Fruit fly (Drosophila melanogaster): ENCODE data around the gene CG9701.

CG9701 gene

dm6 chr3L:16743906-16744704, 10.8 kb downstream of the CG9701 start:
- no peak for TF ChIP-seq CG5204 (GFP tag; optimal IDR thresholded peaks at IDR 0.05)
- TF ChIP-seq CG33017 (tag; optimal IDR thresholded peaks at IDR 0.05) = no peak
- TF ChIP-seq Clk (GFP tag; optimal IDR thresholded peaks at IDR 0.05) = no peak
- no peak for TF ChIP-seq Crg-1 (GFP tag; optimal IDR thresholded peaks at IDR 0.05)
- no peak for TF ChIP-seq Hr96 (GFP tag; optimal IDR thresholded peaks at IDR 0.05)
- TF ChIP-seq kay (GFP tag; ENCODE audit: borderline replicate concordance) = no peak
- TF ChIP-seq CG14711 (tag; optimal IDR thresholded peaks at IDR 0.05) = no peak
- no peak for TF ChIP-seq tj (GFP tag; optimal IDR thresholded peaks at IDR 0.05)
- no peak for TF ChIP-seq Mnt (GFP tag; optimal IDR thresholded peaks at IDR 0.05)
- TF ChIP-seq CG12768 (GFP tag; optimal IDR thresholded peaks at IDR 0.05) = no peak
- no peak for TF ChIP-seq toe (GFP tag; optimal IDR thresholded peaks at IDR 0.05)
- no peak for TF ChIP-seq CG1620 (GFP tag; optimal IDR thresholded peaks at IDR 0.05)
- TF ChIP-seq pad (GFP tag; optimal IDR thresholded peaks at IDR 0.05) = no peak
- no peak for TF ChIP-seq CG11617 (GFP tag; optimal IDR thresholded peaks at IDR 0.05)
- TF ChIP-seq CG7045 (GFP tag; optimal IDR thresholded peaks at IDR 0.05) = no peak
- TF ChIP-seq cnc (optimal IDR thresholded peaks at IDR 0.05) = no peak
- no peak for TF ChIP-seq cic (GFP tag; optimal IDR thresholded peaks at IDR 0.05)
- TF ChIP-seq bab1 (GFP tag; optimal IDR thresholded peaks at IDR 0.05) = no peak
- no peak for TF ChIP-seq ovo (GFP tag; optimal IDR thresholded peaks at IDR 0.05)
- no peak for TF ChIP-seq CG7101 (tag; optimal IDR thresholded peaks at IDR 0.05)

- TF ChIP-seq Hr96 (GFP tag; optimal IDR thresholded peaks at IDR 0.05) (no peak), CG5204 (GFP tag; optimal IDR thresholded peaks at IDR 0.05) (no peak), CG12768 (GFP tag; optimal IDR thresholded peaks at IDR 0.05) (no peak), kay (GFP tag; ENCODE audit: borderline replicate concordance) (no peak), CG7101 (tag; optimal IDR thresholded peaks at IDR 0.05) (no peak), cnc (optimal IDR thresholded peaks at IDR 0.05) (no peak), pad (GFP tag; optimal IDR thresholded peaks at IDR 0.05) (no peak), CG7045 (GFP tag; optimal IDR thresholded peaks at IDR 0.05) (no peak), toe (GFP tag; optimal IDR thresholded peaks at IDR 0.05) (no peak), tj (GFP tag; optimal IDR thresholded peaks at IDR 0.05) (no peak), CG14711 (tag; optimal IDR thresholded peaks at IDR 0.05) (no peak), Clk (GFP tag; optimal IDR thresholded peaks at IDR 0.05) (no peak), ovo (GFP tag; optimal IDR thresholded peaks at IDR 0.05) (no peak), CG1620 (GFP tag; optimal IDR thresholded peaks at IDR 0.05) (no peak), CG11617 (GFP tag; optimal IDR thresholded peaks at IDR 0.05) (no peak), bab1 (GFP tag; optimal IDR thresholded peaks at IDR 0.05) (no peak), cic (GFP tag; optimal IDR thresholded peaks at IDR 0.05) (no peak), CG33017 (tag; optimal IDR thresholded peaks at IDR 0.05) (no peak)
These were observed 13.4 kb downstream of the CG9701 start for dm6 chr3L:16746586-16747383.

- no peak for TF ChIP-seq Crg-1 (GFP tag; optimal IDR thresholded peaks at IDR 0.05)
- TF ChIP-seq CG12768 (GFP tag; optimal IDR thresholded peaks at IDR 0.05) = no peak
These were observed 15.0 kb downstream of the CG9701 start for dm6 chr3L:16748343-16748742.

- TF ChIP-seq CG14711 (tag; optimal IDR thresholded peaks at IDR 0.05) (no peak), Crg-1 (GFP tag; optimal IDR thresholded peaks at IDR 0.05) (no peak), CG1620 (GFP tag; optimal IDR thresholded peaks at IDR 0.05) (no peak), tj (GFP tag; optimal IDR thresholded peaks at IDR 0.05) (no peak), CG7101 (tag; optimal IDR thresholded peaks at IDR 0.05) (no peak), CG11617 (GFP tag; optimal IDR thresholded peaks at IDR 0.05) (no peak), kay (GFP tag; ENCODE audit: borderline replicate concordance) (no peak), CG33017 (tag; optimal IDR thresholded peaks at IDR 0.05) (no peak), cic (GFP tag; optimal IDR thresholded peaks at IDR 0.05) (no peak), Clk (GFP tag; optimal IDR thresholded peaks at IDR 0.05) (no peak), CG12768 (GFP tag; optimal IDR thresholded peaks at IDR 0.05) (no peak), Mnt (GFP tag; optimal IDR thresholded peaks at IDR 0.05) (no peak), pad (GFP tag; optimal IDR thresholded peaks at IDR 0.05) (no peak), ovo (GFP tag; optimal IDR thresholded peaks at IDR 0.05) (no peak)
These were observed 16.4 kb downstream of the CG9701 start for dm6 chr3L:16749726-16750125.

- TF ChIP-seq CG12768 (GFP tag; optimal IDR thresholded peaks at IDR 0.05) (no peak), tj (GFP tag; optimal IDR thresholded peaks at IDR 0.05) (peak; percentile 53)
These were observed 17.4 kb downstream of the CG9701 start for dm6 chr3L:16750750-16751149.

- TF ChIP-seq cic (GFP tag; optimal IDR thresholded peaks at IDR 0.05) = no peak
These were observed 18.2 kb downstream of the CG9701 start for dm6 chr3L:16751487-16752054.

All from whole organism, adult.